Worm (Caenorhabditis elegans) whole organism, mixed stage, embryonic: ENCODE measurements around the gene srt-13.

Experiments used
- M03D4.4 ChIP-seq: sonication (generic microtip); optimal IDR thresholded peaks from 2 replicates; lab custom pipeline; 2017; ENCODE audit warnings: mild to moderate bottlenecking, missing genetic modification characterization, missing compliant biosample characterization
- elt-3 ChIP-seq: fragments of 150-350 bp; optimal IDR thresholded peaks from 2 replicates; lab custom pipeline; 2014; ENCODE audit warnings: missing biosample characterization, missing genetic modification characterization
- lin-32 ChIP-seq: fragments of 200-800 bp; sonication (Bioruptor generic); optimal IDR thresholded peaks from 2 replicates; lab custom pipeline; 2018; ENCODE audit warnings: mild to moderate bottlenecking, missing genetic modification characterization, missing compliant biosample characterization
- mep-1 ChIP-seq: fragments of 150-350 bp; optimal IDR thresholded peaks from 2 replicates; lab custom pipeline; 2017; ENCODE audit warnings: missing biosample characterization, missing genetic modification reagents, missing genetic modification characterization, inconsistent platforms
- nhr-237 ChIP-seq: fragments of 150-350 bp; optimal IDR thresholded peaks from 2 replicates; lab custom pipeline; 2014; ENCODE audit warnings: missing biosample characterization, missing genetic modification characterization
- nhr-76 ChIP-seq: sonication (generic microtip); optimal IDR thresholded peaks from 2 replicates; lab custom pipeline; 2017; ENCODE audit warnings: missing biosample characterization, missing genetic modification characterization
- snpc-4 ChIP-seq: fragments of 150-350 bp; optimal IDR thresholded peaks from 2 replicates; lab custom pipeline; 2014; ENCODE audit warnings: missing biosample characterization, missing genetic modification characterization
- unc-39 ChIP-seq: fragments of 150-350 bp; optimal IDR thresholded peaks from 2 replicates; lab custom pipeline; 2014; ENCODE audit warnings: missing biosample characterization, missing genetic modification characterization
- ztf-11 ChIP-seq: fragments of 150-350 bp; optimal IDR thresholded peaks from 2 replicates; lab custom pipeline; 2014; ENCODE audit warnings: missing biosample characterization, missing genetic modification characterization

DNA sequence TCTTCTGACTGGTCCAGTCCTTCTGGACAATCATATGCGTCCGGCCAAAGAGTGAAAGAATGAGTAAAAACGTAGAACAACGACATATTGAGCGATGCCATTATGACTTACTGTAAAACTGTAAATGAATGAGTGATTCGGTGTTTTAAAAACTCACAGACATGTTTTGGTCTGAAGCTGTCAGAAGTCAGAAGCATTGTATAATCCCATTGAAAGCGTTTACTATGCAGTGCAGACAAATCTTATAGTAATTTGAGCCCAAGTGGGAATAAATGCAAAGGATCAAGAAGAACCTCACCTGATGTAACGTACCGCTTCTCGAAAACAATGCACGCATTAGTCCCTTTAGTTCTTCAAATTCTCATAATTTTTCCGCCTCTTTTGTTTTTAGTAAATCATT, 10.1 kb upstream of the srt-13 start, which contains the start of gene srt-3:
- TF ChIP-seq nhr-76 (tag; lab: Kevin White, UChicago): no peak
- no peak for TF ChIP-seq snpc-4 (tag; lab: Kevin White, UChicago)
- TF ChIP-seq unc-39 (tag; lab: Kevin White, UChicago): no peak
- TF ChIP-seq ztf-11 (tag; lab: Kevin White, UChicago): no peak
- TF ChIP-seq lin-32: no peak
- no peak for TF ChIP-seq elt-3 (tag; lab: Kevin White, UChicago)
- no peak for TF ChIP-seq nhr-237 (tag; lab: Kevin White, UChicago)
- TF ChIP-seq mep-1 (tag; lab: Kevin White, UChicago): no peak
- TF ChIP-seq M03D4.4 (tag; lab: Kevin White, UChicago): no peak
